Worm (Caenorhabditis elegans) whole organism, L4 larva: ENCODE data around the gene srd-49.

Source experiments
- F10B5.3 ChIP-seq: sonication (generic microtip); optimal IDR thresholded peaks from 2 replicates; lab custom pipeline; 2016; ENCODE audit warnings: mild to moderate bottlenecking, missing genetic modification characterization, missing compliant biosample characterization
- F26F4.8 ChIP-seq: fragments of 200-800 bp; sonication (Bioruptor generic); conservative IDR thresholded peaks from 2 replicates; pipeline ENCODE4 v1.3.6; 2022; ENCODE audit warnings: missing genetic modification characterization, missing compliant biosample characterization
- F49E8.2 ChIP-seq: sonication (generic microtip); optimal IDR thresholded peaks from 2 replicates; lab custom pipeline; 2016; ENCODE audit warnings: missing compliant biosample characterization, mild to moderate bottlenecking, missing genetic modification characterization, borderline replicate concordance
- Y105C5A.15 ChIP-seq: fragments of 200-800 bp; sonication (Bioruptor generic); IDR thresholded peaks from 2 replicates; pipeline ENCODE4 v1.3.6; 2022; ENCODE audit warnings: missing genetic modification characterization, missing compliant biosample characterization
- Y48G9A.11 ChIP-seq: fragments of 200-800 bp; sonication (Bioruptor generic); IDR thresholded peaks from 2 replicates; pipeline ENCODE4 v1.3.6; 2022; ENCODE audit warnings: missing genetic modification reagents, missing genetic modification characterization, missing compliant biosample characterization
- Y5F2A.4 ChIP-seq: fragments of 200-800 bp; sonication (Bioruptor generic); optimal IDR thresholded peaks from 2 replicates; lab custom pipeline; 2018; ENCODE audit warnings: mild to moderate bottlenecking, missing genetic modification characterization, missing compliant biosample characterization
- Y75B8A.6 ChIP-seq: fragments of 200-800 bp; sonication (Bioruptor generic); IDR thresholded peaks from 2 replicates; pipeline ENCODE4 v1.3.6; 2022; ENCODE audit warnings: missing genetic modification reagents, missing genetic modification characterization, missing compliant biosample characterization
- ZK546.5 ChIP-seq, 2 experiments: sonication (generic microtip); optimal IDR thresholded peaks; 2 replicates each; lab custom pipeline; 2017; ENCODE audit warnings: missing biosample characterization in 2 of 2, missing genetic modification characterization in 2 of 2
- aha-1 ChIP-seq: fragments of 150-350 bp; peaks from one replicate; lab custom pipeline; 2014; ENCODE audit warnings: missing biosample characterization, missing genetic modification characterization
- ceh-28 ChIP-seq: fragments of 150-350 bp; optimal IDR thresholded peaks from 2 replicates; lab custom pipeline; 2014; ENCODE audit warnings: missing biosample characterization, missing genetic modification reagents, missing genetic modification characterization
- ceh-44 ChIP-seq: fragments of 200-800 bp; sonication (Bioruptor generic); IDR thresholded peaks from 2 replicates; pipeline ENCODE4 v1.3.6; 2022; ENCODE audit warnings: missing genetic modification reagents, missing genetic modification characterization, missing compliant biosample characterization
- ceh-62 ChIP-seq: sonication (generic microtip); optimal IDR thresholded peaks from 2 replicates; lab custom pipeline; 2017; ENCODE audit warnings: missing biosample characterization, missing genetic modification characterization
- dmd-6 ChIP-seq: fragments of 200-800 bp; sonication (Bioruptor generic); IDR thresholded peaks from 2 replicates; pipeline ENCODE4 v1.3.6; 2022; ENCODE audit warnings: missing genetic modification reagents, missing genetic modification characterization, missing compliant biosample characterization
- dpl-1 ChIP-seq: fragments of 150-350 bp; optimal IDR thresholded peaks from 2 replicates; lab custom pipeline; 2014; ENCODE audit warnings: missing biosample characterization, missing genetic modification reagents, missing genetic modification characterization
- duxl-1 ChIP-seq: sonication (generic microtip); optimal IDR thresholded peaks from 2 replicates; lab custom pipeline; 2016; ENCODE audit warnings: mild to moderate bottlenecking, missing genetic modification characterization, moderate library complexity, missing compliant biosample characterization; ENCODE audit not compliant: poor library complexity
- dve-1 ChIP-seq: sonication (generic microtip); optimal IDR thresholded peaks from 2 replicates; lab custom pipeline; 2017; ENCODE audit warnings: antibody characterized with exemption, mild to moderate bottlenecking, missing genetic modification characterization, missing compliant biosample characterization; ENCODE audit not compliant: insufficient read depth
- egl-27 ChIP-seq: sonication (generic microtip); optimal IDR thresholded peaks from 3 replicates; lab custom pipeline; 2017; ENCODE audit warnings: missing biosample characterization, missing genetic modification reagents, missing genetic modification characterization
- egl-43 ChIP-seq: fragments of 200-800 bp; sonication (Bioruptor generic); IDR thresholded peaks from 2 replicates; pipeline ENCODE4 v1.3.6; 2022; ENCODE audit warnings: missing genetic modification reagents, missing genetic modification characterization, missing compliant biosample characterization
- hif-1 ChIP-seq, 2 experiments: sonication (generic microtip); optimal IDR thresholded peaks; 2 replicates each; lab custom pipeline; 2016 to 2017; ENCODE audit warnings: missing compliant biosample characterization in 2 of 2, missing genetic modification characterization in 2 of 2, missing genetic modification reagents in 2 of 2, missing genotype in 2 of 2, mild to moderate bottlenecking in 1 of 2
- hlh-11 ChIP-seq: fragments of 200-800 bp; sonication (Bioruptor generic); optimal IDR thresholded peaks from 2 replicates; lab custom pipeline; 2018; ENCODE audit warnings: mild to moderate bottlenecking, missing genetic modification characterization, missing compliant biosample characterization
- hlh-30 ChIP-seq: sonication (generic microtip); optimal IDR thresholded peaks from 2 replicates; lab custom pipeline; 2017; ENCODE audit warnings: antibody characterized with exemption, mild to moderate bottlenecking, missing genetic modification characterization, missing compliant biosample characterization; ENCODE audit not compliant: insufficient read depth
- hmg-1.1 ChIP-seq: fragments of 200-800 bp; sonication (Bioruptor generic); IDR thresholded peaks from 2 replicates; pipeline ENCODE4 v1.3.6; 2022; ENCODE audit warnings: missing genetic modification reagents, missing genetic modification characterization, missing compliant biosample characterization
- lin-29 ChIP-seq: fragments of 200-800 bp; sonication (Bioruptor generic); IDR thresholded peaks from 2 replicates; pipeline ENCODE4 v1.3.6; 2022; ENCODE audit warnings: missing genetic modification reagents, missing genetic modification characterization, missing compliant biosample characterization
- lin-38 ChIP-seq: fragments of 200-800 bp; sonication (Bioruptor generic); IDR thresholded peaks from 2 replicates; pipeline ENCODE4 v1.3.6; 2022; ENCODE audit warnings: missing genetic modification reagents, missing genetic modification characterization, missing compliant biosample characterization
- lin-39 ChIP-seq: fragments of 150-350 bp; optimal IDR thresholded peaks from 2 replicates; lab custom pipeline; 2014; ENCODE audit warnings: missing biosample characterization, missing genetic modification reagents, missing genetic modification characterization
- lsy-2 ChIP-seq, 2 experiments: fragments of 150-350 bp in 1 of 2; sonication (generic microtip) in 1 of 2; optimal IDR thresholded peaks; 2 replicates each; lab custom pipeline; 2014 to 2017; ENCODE audit warnings: missing biosample characterization in 2 of 2, missing genetic modification characterization in 2 of 2
- madf-5 ChIP-seq, 2 experiments: fragments of 200-800 bp; sonication (Bioruptor generic); IDR thresholded peaks; 2 replicates each; pipeline ENCODE4 v1.3.6; 2022; ENCODE audit warnings: missing compliant biosample characterization in 2 of 2, missing genetic modification characterization in 2 of 2
- mdl-1 ChIP-seq, 2 experiments: fragments of 150-350 bp in 1 of 2; sonication (generic microtip) in 1 of 2; optimal IDR thresholded peaks; 2 replicates each; lab custom pipeline; 2014 to 2017; ENCODE audit warnings: missing biosample characterization in 2 of 2, missing genetic modification characterization in 2 of 2
- mxl-3 ChIP-seq: fragments of 200-800 bp; sonication (Bioruptor generic); optimal IDR thresholded peaks from 2 replicates; lab custom pipeline; 2018; ENCODE audit warnings: mild to moderate bottlenecking, missing genetic modification characterization, missing compliant biosample characterization
- nhr-102 ChIP-seq: sonication (generic microtip); optimal IDR thresholded peaks from 2 replicates; lab custom pipeline; 2016; ENCODE audit warnings: mild to moderate bottlenecking, missing genetic modification characterization, moderate library complexity, missing compliant biosample characterization
- nhr-11 ChIP-seq: fragments of 150-350 bp; optimal IDR thresholded peaks from 2 replicates; lab custom pipeline; 2014; ENCODE audit warnings: missing biosample characterization, missing genetic modification characterization
- nhr-237 ChIP-seq: sonication (generic microtip); optimal IDR thresholded peaks from 2 replicates; lab custom pipeline; 2017; ENCODE audit warnings: missing biosample characterization, missing genetic modification characterization
- nhr-77 ChIP-seq: fragments of 150-350 bp; optimal IDR thresholded peaks from 2 replicates; lab custom pipeline; 2014; ENCODE audit warnings: missing biosample characterization, missing genetic modification characterization
- sdz-12 ChIP-seq: fragments of 200-800 bp; sonication (Bioruptor generic); optimal IDR thresholded peaks from 2 replicates; lab custom pipeline; 2018; ENCODE audit warnings: mild to moderate bottlenecking, missing genetic modification characterization, missing compliant biosample characterization
- snpc-1.2 ChIP-seq: fragments of 200-800 bp; sonication (Bioruptor generic); IDR thresholded peaks from 2 replicates; pipeline ENCODE4 v1.3.6; 2022; ENCODE audit warnings: missing genetic modification reagents, missing genetic modification characterization, missing compliant biosample characterization
- tra-1 ChIP-seq: fragments of 200-800 bp; sonication (Bioruptor generic); IDR thresholded peaks from 2 replicates; pipeline ENCODE4 v1.3.6; 2022; ENCODE audit warnings: missing genetic modification reagents, missing genetic modification characterization, missing compliant biosample characterization
- unc-130 ChIP-seq: sonication (generic microtip); optimal IDR thresholded peaks from 2 replicates; lab custom pipeline; 2016; ENCODE audit warnings: missing genetic modification reagents, missing genetic modification characterization, missing compliant biosample characterization
- unc-39 ChIP-seq: sonication (generic microtip); optimal IDR thresholded peaks from 2 replicates; lab custom pipeline; 2017; ENCODE audit warnings: missing biosample characterization, missing genetic modification characterization
- unc-62 ChIP-seq, 3 experiments: fragments of 150-350 bp in 1 of 3; sonication (generic microtip); optimal IDR thresholded peaks in 2 of 3; peaks in 1 of 3; 1 replicate in 1 of 3; 2 replicates in 2 of 3; lab custom pipeline; 2014 to 2017; ENCODE audit warnings: missing biosample characterization in 3 of 3, missing genetic modification characterization in 3 of 3, missing genetic modification reagents in 3 of 3, missing genotype in 1 of 3
- zfp-2 ChIP-seq: sonication (generic microtip); optimal IDR thresholded peaks from 2 replicates; lab custom pipeline; 2016; ENCODE audit warnings: mild to moderate bottlenecking, missing genetic modification characterization, missing compliant biosample characterization

The srd-49 gene

ce11 chrV:10117465-10117864 lies 23.0 kb downstream of the srd-49 start, which contains the start of gene C08B6.5:
TSS of gene C08B6.5 (plus strand) at chrV:10117765.
- TF ChIP-seq duxl-1 (no peak), mxl-3 (GFP tag; lab: Kevin White, UChicago) (no peak), ceh-28 (no peak), Y5F2A.4 (GFP tag; lab: Kevin White, UChicago) (no peak), F49E8.2 (tag; lab: Kevin White, UChicago) (no peak), unc-62 (GFP tag; optimal IDR thresholded peaks at IDR 0.05 in 1 of 2; lab: Kevin White, UChicago) (no peak), unc-62 (tag; optimal IDR thresholded peaks at IDR 0.05; lab: Kevin White, UChicago) (no peak), egl-43 (no peak), aha-1 (tag; lab: Kevin White, UChicago) (no peak), hlh-11 (tag; lab: Kevin White, UChicago) (no peak), nhr-102 (no peak), dmd-6 (GFP tag; lab: Robert Waterston, UW) (no peak), sdz-12 (GFP tag; lab: Kevin White, UChicago) (no peak), unc-39 (tag; lab: Kevin White, UChicago) (no peak), dve-1 (tag; lab: Kevin White, UChicago) (no peak)

DNA sequence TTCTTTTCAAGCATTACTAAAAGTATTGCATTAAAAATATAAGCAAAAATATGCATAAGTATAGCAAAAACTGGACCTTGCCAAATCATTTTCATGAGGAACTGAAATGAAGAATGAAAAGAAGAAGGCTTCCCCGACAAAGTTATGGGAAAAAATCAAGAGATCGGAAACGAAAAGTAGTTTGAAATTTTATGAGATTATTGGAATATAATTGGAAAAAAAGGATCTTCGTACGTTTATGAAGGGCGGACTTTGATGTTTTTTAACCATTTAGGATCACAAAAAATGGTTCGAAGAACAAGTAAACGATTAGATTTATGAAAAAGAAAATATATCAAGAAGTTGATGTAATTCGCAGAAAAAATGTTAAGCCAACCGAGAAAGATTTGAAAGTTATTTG lies 26.4 kb downstream of the srd-49 start, which contains the start of gene srxa-18:
Gene srxa-18, minus strand, starts transcription at position 100 of the 400 bp plus-strand sequence.
- no peak for TF ChIP-seq hlh-30 (tag; lab: Kevin White, UChicago)
- TF ChIP-seq F10B5.3, result no peak
- no peak for TF ChIP-seq lin-39 (tag; lab: Kevin White, UChicago)
- TF ChIP-seq F26F4.8 (GFP tag; lab: Robert Waterston, UW), result no peak
- TF ChIP-seq nhr-11 (tag; lab: Kevin White, UChicago), result no peak
- no peak for TF ChIP-seq ceh-44 (GFP tag; lab: Robert Waterston, UW)
- TF ChIP-seq egl-27, result no peak
- TF ChIP-seq lin-38 (GFP tag; lab: Robert Waterston, UW), result no peak
- no peak for TF ChIP-seq tra-1 (GFP tag; lab: Robert Waterston, UW)
- no peak for TF ChIP-seq ceh-62 (tag; lab: Kevin White, UChicago)
- no peak for TF ChIP-seq ZK546.5 (tag; optimal IDR thresholded peaks at IDR 0.05; lab: Kevin White, UChicago)
- no peak for TF ChIP-seq nhr-102
- no peak for TF ChIP-seq lsy-2 (tag; optimal IDR thresholded peaks at IDR 0.05; lab: Kevin White, UChicago)
- TF ChIP-seq snpc-1.2 (GFP tag; lab: Robert Waterston, UW), result no peak
- no peak for TF ChIP-seq mdl-1 (tag; optimal IDR thresholded peaks at IDR 0.05; lab: Kevin White, UChicago)
- no peak for TF ChIP-seq unc-130
- TF ChIP-seq lin-29 (GFP tag; lab: Robert Waterston, UW), result no peak
- no peak for TF ChIP-seq nhr-77 (tag; lab: Kevin White, UChicago)

- TF ChIP-seq madf-5 (GFP tag; IDR thresholded peaks at IDR 0.05; lab: Robert Waterston, UW) (no peak), ZK546.5 (tag; optimal IDR thresholded peaks at IDR 0.05; lab: Kevin White, UChicago) (no peak), nhr-237 (tag; lab: Kevin White, UChicago) (no peak), zfp-2 (tag; lab: Kevin White, UChicago) (no peak), dpl-1 (GFP tag; lab: Kevin White, UChicago) (no peak), Y48G9A.11 (GFP tag; lab: Robert Waterston, UW) (no peak), dve-1 (tag; lab: Kevin White, UChicago) (no peak), egl-27 (no peak), Y105C5A.15 (GFP tag; lab: Robert Waterston, UW) (no peak), hif-1 (tag; optimal IDR thresholded peaks at IDR 0.05; lab: Kevin White, UChicago) (no peak), F49E8.2 (tag; lab: Kevin White, UChicago) (no peak), hmg-1.1 (GFP tag; lab: Robert Waterston, UW) (no peak), F10B5.3 (no peak), Y75B8A.6 (GFP tag; lab: Robert Waterston, UW) (no peak)
Measured at ce11 chrV:10122670-10123069, 28.2 kb downstream of the srd-49 start, which contains the start of gene srxa-19. TSS of gene srxa-19 (minus strand) at chrV:10122770.
